Worm (Caenorhabditis elegans) whole organism, L1 larva: ENCODE data around the gene F09E5.16.

Source experiments
- aha-1 ChIP-seq: fragments of 150-350 bp; optimal IDR thresholded peaks from 2 replicates; lab custom pipeline; 2014; ENCODE audit warnings: missing biosample characterization, missing genetic modification characterization
- alr-1 ChIP-seq: fragments of 200-800 bp; sonication (Bioruptor generic); optimal IDR thresholded peaks from 2 replicates; lab custom pipeline; 2018; ENCODE audit warnings: borderline replicate concordance, mild to moderate bottlenecking, missing genetic modification characterization, missing compliant biosample characterization
- ama-1 ChIP-seq: fragments of 150-350 bp; optimal IDR thresholded peaks from 2 replicates; lab custom pipeline; 2014
- dpl-1 ChIP-seq, 3 experiments: fragments of 150-350 bp in 2 of 3; sonication (generic microtip) in 1 of 3; optimal IDR thresholded peaks; 2 replicates each; lab custom pipeline; 2014 to 2017; ENCODE audit warnings: missing biosample characterization in 3 of 3, missing genetic modification characterization in 3 of 3, missing genetic modification reagents in 3 of 3
- fkh-4 ChIP-seq: sonication (generic microtip); optimal IDR thresholded peaks from 2 replicates; lab custom pipeline; 2016; ENCODE audit warnings: missing compliant biosample characterization, missing genetic modification characterization, borderline replicate concordance
- isw-1 ChIP-seq: fragments of 200-800 bp; sonication (Bioruptor generic); IDR thresholded peaks from 2 replicates; pipeline ENCODE4 v1.3.6; 2022; ENCODE audit warnings: missing genetic modification characterization, missing compliant biosample characterization
- nhr-12 ChIP-seq: sonication (generic microtip); optimal IDR thresholded peaks from 2 replicates; lab custom pipeline; 2017; ENCODE audit warnings: missing biosample characterization, missing genetic modification characterization
- skn-1 ChIP-seq: fragments of 150-350 bp; optimal IDR thresholded peaks from 2 replicates; lab custom pipeline; 2014; ENCODE audit warnings: missing biosample characterization, missing genetic modification characterization

DNA sequence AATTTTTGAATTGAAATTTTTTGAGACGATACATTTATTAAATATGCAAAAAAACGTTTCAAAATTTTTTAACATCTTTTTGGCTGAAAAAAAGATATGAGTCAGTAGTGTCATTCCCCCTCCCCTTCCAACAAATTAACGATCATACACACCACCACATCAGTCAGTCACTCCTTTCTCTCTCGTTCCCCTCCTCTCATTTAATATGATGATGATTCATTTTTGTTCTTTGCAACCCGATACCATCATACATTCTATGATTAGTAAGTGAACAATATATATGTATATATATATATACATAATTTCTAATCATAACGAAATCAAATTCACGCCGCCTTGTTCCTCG is 28.1 kb downstream of the F09E5.16 start:
- TF ChIP-seq nhr-12 = no peak
- no peak for TF ChIP-seq ama-1 (lab: Kevin White, UChicago)
- no peak for TF ChIP-seq alr-1 (tag; lab: Kevin White, UChicago)
- no peak for TF ChIP-seq fkh-4 (tag; lab: Kevin White, UChicago)
- no peak for TF ChIP-seq skn-1 (tag; lab: Kevin White, UChicago)
- TF ChIP-seq isw-1 = no peak
- no peak for TF ChIP-seq aha-1 (tag; lab: Kevin White, UChicago)
- no peak for TF ChIP-seq dpl-1 (GFP tag; optimal IDR thresholded peaks at IDR 0.05; lab: Kevin White, UChicago)
